Worm (Caenorhabditis elegans) whole organism, L2 larva: ENCODE data around the gene nhr-197.

Experiments used
- elt-3 ChIP-seq: sonication (generic microtip); optimal IDR thresholded peaks from 2 replicates; lab custom pipeline; 2017; ENCODE audit warnings: missing biosample characterization, missing genetic modification characterization
- fos-1 ChIP-seq: fragments of 150-350 bp; optimal IDR thresholded peaks from 2 replicates; lab custom pipeline; 2014; ENCODE audit warnings: missing biosample characterization, missing genetic modification characterization
- lin-11 ChIP-seq: fragments of 150-350 bp; sonication (generic microtip); optimal IDR thresholded peaks from 2 replicates; lab custom pipeline; 2014; ENCODE audit warnings: missing biosample characterization, missing genetic modification characterization, inconsistent platforms, mixed read lengths
- mbf-1 ChIP-seq: sonication (generic microtip); optimal IDR thresholded peaks from 2 replicates; lab custom pipeline; 2017; ENCODE audit warnings: missing biosample characterization, missing genetic modification characterization
- mdl-1 ChIP-seq, 2 experiments: fragments of 150-350 bp in 1 of 2; sonication (generic microtip) in 1 of 2; optimal IDR thresholded peaks; 2 replicates each; lab custom pipeline; 2017; ENCODE audit warnings: missing biosample characterization in 2 of 2, missing genetic modification characterization in 2 of 2
- nhr-12 ChIP-seq: fragments of 150-350 bp; optimal IDR thresholded peaks from 2 replicates; lab custom pipeline; 2014; ENCODE audit warnings: missing biosample characterization, missing genetic modification characterization
- nhr-77 ChIP-seq: fragments of 150-350 bp; optimal IDR thresholded peaks from 2 replicates; lab custom pipeline; 2014; ENCODE audit warnings: missing biosample characterization, missing genetic modification characterization
- sma-9 ChIP-seq, 2 experiments: fragments of 150-350 bp in 1 of 2; sonication (generic microtip) in 1 of 2; optimal IDR thresholded peaks; 2 replicates each; lab custom pipeline; 2014 to 2016; ENCODE audit warnings: missing genetic modification characterization in 2 of 2, mild to moderate bottlenecking in 1 of 2, missing biosample characterization in 1 of 2, missing compliant biosample characterization in 1 of 2, missing genetic modification reagents in 1 of 2, moderate library complexity in 1 of 2
- snpc-4 ChIP-seq: fragments of 150-350 bp; optimal IDR thresholded peaks from 2 replicates; lab custom pipeline; 2014; ENCODE audit warnings: missing biosample characterization, missing genetic modification characterization
- unc-62 ChIP-seq: fragments of 150-350 bp; optimal IDR thresholded peaks from 2 replicates; lab custom pipeline; 2014; ENCODE audit warnings: missing biosample characterization, missing genetic modification reagents, missing genetic modification characterization
- ztf-11 ChIP-seq: sonication (generic microtip); optimal IDR thresholded peaks from 2 replicates; lab custom pipeline; 2017; ENCODE audit warnings: missing biosample characterization, missing genetic modification characterization

ce11 chrV:15644575-15644974 lies 43.2 kb upstream of the nhr-197 start, which contains the start of gene str-23:
- no peak for TF ChIP-seq snpc-4 (tag; lab: Kevin White, UChicago)
- TF ChIP-seq ztf-11, result no peak
- TF ChIP-seq mdl-1 (tag; optimal IDR thresholded peaks at IDR 0.05; lab: Kevin White, UChicago), result no peak
- no peak for TF ChIP-seq nhr-77
- TF ChIP-seq fos-1, result no peak
- TF ChIP-seq lin-11, result no peak
- no peak for TF ChIP-seq mbf-1
- no peak for TF ChIP-seq elt-3 (tag; lab: Kevin White, UChicago)
- no peak for TF ChIP-seq sma-9 (GFP tag; optimal IDR thresholded peaks at IDR 0.05; lab: Kevin White, UChicago)
- TF ChIP-seq sma-9 (tag; optimal IDR thresholded peaks at IDR 0.05; lab: Kevin White, UChicago), result no peak
- no peak for TF ChIP-seq nhr-12 (tag; lab: Kevin White, UChicago)
- no peak for TF ChIP-seq unc-62 (GFP tag; lab: Kevin White, UChicago)
